Fruit fly (Drosophila melanogaster) whole organism, wandering third instar larva: ENCODE results near the gene DIP1.
A peak's percentile ranks its signal among the peaks of the same experiment; 100 is the strongest.

Source experiments
- Abd-B ChIP-seq: fragments of >200 bp; optimal IDR thresholded peaks from 2 replicates; lab custom pipeline; 2017; ENCODE audit warnings: missing biosample characterization, missing genetic modification characterization
- CG32264 ChIP-seq: fragments of 200-800 bp; sonication (Bioruptor generic); optimal IDR thresholded peaks from 2 replicates; lab custom pipeline; 2016; ENCODE audit warnings: missing biosample characterization, missing genetic modification characterization
- CG9705 ChIP-seq: fragments of 200-800 bp; sonication (Bioruptor generic); optimal IDR thresholded peaks from 2 replicates; lab custom pipeline; 2018; ENCODE audit warnings: missing biosample characterization, mild to moderate bottlenecking, missing genetic modification characterization
- CrebA ChIP-seq: fragments of 200-800 bp; sonication (Bioruptor generic); optimal IDR thresholded peaks from 2 replicates; lab custom pipeline; 2016; ENCODE audit warnings: missing biosample characterization, mild to moderate bottlenecking, missing genetic modification characterization, borderline replicate concordance
- Dif ChIP-seq: fragments of 200-275, 200-300 bp; sonication (Bioruptor generic); optimal IDR thresholded peaks from 2 replicates; lab custom pipeline; 2018; ENCODE audit warnings: missing biosample characterization, missing genetic modification characterization; ENCODE audit not compliant: partially characterized antibody
- GATAd ChIP-seq: sonication (Bioruptor generic); optimal IDR thresholded peaks from 2 replicates; lab custom pipeline; 2016; ENCODE audit warnings: missing biosample characterization, missing genetic modification characterization
- HLH106 ChIP-seq: fragments of 200-800 bp; optimal IDR thresholded peaks from 3 replicates; lab custom pipeline; 2019; ENCODE audit warnings: missing biosample characterization, mild to moderate bottlenecking, missing genetic modification characterization, moderate library complexity
- Hnf4 ChIP-seq: fragments of 200-800 bp; sonication (Bioruptor generic); optimal IDR thresholded peaks from 2 replicates; lab custom pipeline; 2016; ENCODE audit warnings: missing biosample characterization, mild to moderate bottlenecking, missing genetic modification characterization
- Hr78 ChIP-seq: fragments of >200 bp; optimal IDR thresholded peaks from 2 replicates; lab custom pipeline; 2017; ENCODE audit warnings: missing biosample characterization, missing genetic modification characterization
- Hr83 ChIP-seq: fragments of 200-300 bp; sonication (Bioruptor generic); optimal IDR thresholded peaks from 2 replicates; lab custom pipeline; 2016; ENCODE audit warnings: missing biosample characterization, mild to moderate bottlenecking, missing genetic modification characterization, moderate library complexity; ENCODE audit not compliant: poor library complexity, severe bottlenecking
- Jra ChIP-seq: sonication (Bioruptor generic); optimal IDR thresholded peaks from 2 replicates; lab custom pipeline; 2016; ENCODE audit warnings: missing biosample characterization, missing genetic modification characterization
- Mio ChIP-seq: sonication (Bioruptor generic); optimal IDR thresholded peaks from 2 replicates; lab custom pipeline; 2016; ENCODE audit warnings: missing biosample characterization, missing genetic modification characterization
- N ChIP-seq: fragments of >200 bp; optimal IDR thresholded peaks from 2 replicates; lab custom pipeline; 2018; ENCODE audit warnings: missing biosample characterization, missing external identifiers, missing genetic modification characterization
- OdsH ChIP-seq: fragments of 200-800 bp; sonication (Bioruptor generic); optimal IDR thresholded peaks from 2 replicates; lab custom pipeline; 2016; ENCODE audit warnings: missing biosample characterization, mild to moderate bottlenecking, missing genetic modification characterization
- Rel ChIP-seq, 2 experiments: fragments of 200-800 bp; sonication (Bioruptor generic) in 1 of 2; optimal IDR thresholded peaks; 2 replicates in 1 of 2; 3 replicates in 1 of 2; lab custom pipeline; 2016 to 2019; ENCODE audit warnings: mild to moderate bottlenecking in 2 of 2, missing biosample characterization in 2 of 2, missing genetic modification characterization in 2 of 2, moderate library complexity in 1 of 2
- Sp1 ChIP-seq: fragments of 200-800 bp; sonication (Bioruptor generic); optimal IDR thresholded peaks from 3 replicates; lab custom pipeline; 2019; ENCODE audit warnings: missing biosample characterization, mild to moderate bottlenecking, missing genetic modification characterization, moderate library complexity
- Vsx2 ChIP-seq: fragments of 200-300, 225-300 bp; sonication (Bioruptor generic); optimal IDR thresholded peaks from 2 replicates; lab custom pipeline; 2018; ENCODE audit warnings: missing biosample characterization, missing genetic modification characterization; ENCODE audit not compliant: partially characterized antibody
- br ChIP-seq: fragments of 200-800 bp; sonication (Bioruptor generic); optimal IDR thresholded peaks from 2 replicates; lab custom pipeline; 2016; ENCODE audit warnings: missing biosample characterization, missing genetic modification characterization
- brk ChIP-seq: fragments of 200-800 bp; sonication (Bioruptor generic); optimal IDR thresholded peaks from 2 replicates; lab custom pipeline; 2016; ENCODE audit warnings: missing biosample characterization, mild to moderate bottlenecking, missing genetic modification characterization
- dl ChIP-seq, 2 experiments: fragments of 175-275, 200-275 bp in 1 of 2; fragments of 200-275 bp in 1 of 2; sonication (Bioruptor generic); optimal IDR thresholded peaks; lab custom pipeline; 2018; ENCODE audit warnings: mild to moderate bottlenecking in 2 of 2, missing biosample characterization in 2 of 2, missing genetic modification characterization in 2 of 2, moderate library complexity in 2 of 2; ENCODE audit not compliant: partially characterized antibody in 2 of 2, insufficient read depth in 1 of 2
- dmrt93B ChIP-seq: fragments of 200-800 bp; sonication (Bioruptor generic); optimal IDR thresholded peaks from 2 replicates; lab custom pipeline; 2018; ENCODE audit warnings: missing biosample characterization, mild to moderate bottlenecking, missing genetic modification characterization
- dsf ChIP-seq: sonication (Bioruptor generic); optimal IDR thresholded peaks from 2 replicates; lab custom pipeline; 2016; ENCODE audit warnings: missing biosample characterization, missing genetic modification characterization, borderline replicate concordance
- ey ChIP-seq: fragments of 200-800 bp; sonication (Bioruptor generic); optimal IDR thresholded peaks from 2 replicates; lab custom pipeline; 2016; ENCODE audit warnings: missing biosample characterization, missing genetic modification characterization
- foxo ChIP-seq, 2 experiments: fragments of 200-800 bp; sonication (Bioruptor generic); optimal IDR thresholded peaks; 2 replicates in 1 of 2; 3 replicates in 1 of 2; lab custom pipeline; 2016 to 2017; ENCODE audit warnings: missing biosample characterization in 2 of 2, missing genetic modification characterization in 2 of 2
- fru ChIP-seq: fragments of 200-800 bp; sonication (Bioruptor generic); optimal IDR thresholded peaks from 3 replicates; lab custom pipeline; 2016; ENCODE audit warnings: missing biosample characterization, mild to moderate bottlenecking, missing genetic modification characterization
- h ChIP-seq: fragments of 200-800 bp; sonication (Bioruptor generic); optimal IDR thresholded peaks from 3 replicates; lab custom pipeline; 2016; ENCODE audit warnings: missing biosample characterization, mild to moderate bottlenecking, missing genetic modification characterization
- jim ChIP-seq: fragments of 175-275, 200-325 bp; sonication (Bioruptor generic); optimal IDR thresholded peaks from 2 replicates; lab custom pipeline; 2016; ENCODE audit warnings: missing biosample characterization, mild to moderate bottlenecking, missing genetic modification characterization
- lola ChIP-seq: fragments of >200 bp; optimal IDR thresholded peaks from 2 replicates; lab custom pipeline; 2017; ENCODE audit warnings: missing biosample characterization, missing genetic modification characterization
- pan ChIP-seq: fragments of >200 bp; optimal IDR thresholded peaks from 2 replicates; lab custom pipeline; 2017
- psq ChIP-seq: fragments of 200-800 bp; sonication (Bioruptor generic); optimal IDR thresholded peaks from 3 replicates; lab custom pipeline; 2017; ENCODE audit warnings: missing biosample characterization, mild to moderate bottlenecking, missing genetic modification characterization, moderate library complexity
- rgr ChIP-seq: fragments of 200-800 bp; sonication (Bioruptor generic); optimal IDR thresholded peaks from 3 replicates; lab custom pipeline; 2016; ENCODE audit warnings: missing biosample characterization, mild to moderate bottlenecking, missing genetic modification characterization
- sage ChIP-seq: fragments of 200-800 bp; sonication (Bioruptor generic); optimal IDR thresholded peaks from 2 replicates; lab custom pipeline; 2016; ENCODE audit warnings: missing biosample characterization, mild to moderate bottlenecking, missing genetic modification characterization
- sv ChIP-seq: fragments of 200-800 bp; sonication (Bioruptor generic); optimal IDR thresholded peaks from 3 replicates; lab custom pipeline; 2016; ENCODE audit warnings: missing biosample characterization, missing genetic modification characterization
- tai ChIP-seq: sonication (Bioruptor generic); optimal IDR thresholded peaks from 2 replicates; lab custom pipeline; 2016; ENCODE audit warnings: missing biosample characterization, missing genetic modification characterization
- usp ChIP-seq: fragments of >200 bp; optimal IDR thresholded peaks from 2 replicates; lab custom pipeline; 2017; ENCODE audit warnings: missing biosample characterization, missing genetic modification characterization
- woc ChIP-seq: sonication (Bioruptor generic); optimal IDR thresholded peaks from 2 replicates; lab custom pipeline; 2016; ENCODE audit warnings: missing biosample characterization, mild to moderate bottlenecking, missing genetic modification characterization

The DIP1 gene

DNA sequence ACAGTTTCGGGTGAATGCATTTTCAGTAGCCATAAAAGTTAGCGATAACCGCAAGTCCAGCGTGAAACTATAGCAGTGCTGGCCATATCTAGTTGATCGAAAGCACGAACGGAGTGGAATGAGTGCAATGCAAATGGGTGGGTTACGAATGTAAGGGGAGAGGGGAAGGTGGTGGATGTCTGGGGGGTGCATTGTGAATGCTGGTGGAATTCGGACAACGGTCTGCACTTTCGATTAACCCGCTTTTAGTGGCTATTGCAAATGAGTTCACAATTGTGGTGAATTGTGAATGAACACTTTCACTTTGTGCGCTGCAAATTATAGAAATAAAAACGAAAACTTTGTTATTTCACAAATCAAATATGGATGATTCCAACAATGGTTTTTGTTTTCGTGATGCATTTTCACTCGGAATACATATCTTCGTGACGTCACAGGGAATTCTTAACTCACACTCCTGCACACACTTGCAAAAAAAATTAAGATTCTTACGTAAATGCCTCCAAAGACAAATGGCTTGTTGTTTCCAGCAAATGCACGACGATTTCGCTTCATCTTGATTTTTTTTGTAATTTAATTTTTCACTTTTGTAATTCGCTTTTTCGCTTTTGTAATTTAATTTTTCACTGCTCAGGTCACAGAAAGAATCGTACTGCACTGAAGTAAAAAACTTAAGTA is at the start of gene DIP1:
Gene DIP1, minus strand, starts transcription at position 667 of the 678 bp plus-strand sequence.
- peak; percentile 72 for TF ChIP-seq h (GFP tag; lab: Kevin White, UChicago)
- TF ChIP-seq Jra: peak; percentile 40
- peak; percentile 64 for TF ChIP-seq Hnf4 (GFP tag; lab: Kevin White, UChicago)
- TF ChIP-seq rgr (GFP tag; lab: Kevin White, UChicago): peak; percentile 67
- TF ChIP-seq OdsH (GFP tag; lab: Kevin White, UChicago): peak; percentile 66
- no peak for TF ChIP-seq Mio (GFP tag; lab: Kevin White, UChicago)
- TF ChIP-seq CG32264 (GFP tag; lab: Kevin White, UChicago): peak; percentile 33
- no peak for TF ChIP-seq dsf (GFP tag; lab: Kevin White, UChicago)
- no peak for TF ChIP-seq lola (GFP tag; lab: Kevin White, UChicago)
- peak; percentile 60 for TF ChIP-seq brk (GFP tag; lab: Kevin White, UChicago)
- TF ChIP-seq Sp1 (GFP tag; lab: Kevin White, UChicago): peak; percentile 61
- no peak for TF ChIP-seq N (GFP tag; lab: Kevin White, UChicago)
- peak in 1 of 2 experiments; percentile 70 for TF ChIP-seq foxo (GFP tag; optimal IDR thresholded peaks at IDR 0.05; lab: Kevin White, UChicago)
- no peak for TF ChIP-seq Abd-B
- peak; percentile 47 for TF ChIP-seq woc (GFP tag; lab: Kevin White, UChicago)
- peak; percentile 13 for TF ChIP-seq HLH106
- TF ChIP-seq br (GFP tag; lab: Kevin White, UChicago): peak; percentile 50
- TF ChIP-seq tai (GFP tag; lab: Kevin White, UChicago): peak; percentile 28
- TF ChIP-seq ey (GFP tag; lab: Kevin White, UChicago): peak; percentile 63
- peak; percentile 69 for TF ChIP-seq fru (GFP tag; lab: Kevin White, UChicago)
- TF ChIP-seq psq: peak; percentile 52
- TF ChIP-seq Rel (GFP tag; optimal IDR thresholded peaks at IDR 0.05; lab: Kevin White, UChicago): no peak
- TF ChIP-seq Rel (tag; optimal IDR thresholded peaks at IDR 0.05; lab: Kevin White, UChicago): peak; percentile 48
- TF ChIP-seq, all 38 proteins: peak for 17

dm6 chrX:21632852-21633251 is 2.9 kb upstream of the DIP1 start:
- no peak for TF ChIP-seq GATAd
- TF ChIP-seq N (GFP tag; lab: Kevin White, UChicago): peak; percentile 50
- TF ChIP-seq HLH106: no peak
- TF ChIP-seq Hnf4 (GFP tag; lab: Kevin White, UChicago): no peak
- no peak for TF ChIP-seq jim (GFP tag; lab: Kevin White, UChicago)
- no peak for TF ChIP-seq CG32264 (GFP tag; lab: Kevin White, UChicago)

DNA sequence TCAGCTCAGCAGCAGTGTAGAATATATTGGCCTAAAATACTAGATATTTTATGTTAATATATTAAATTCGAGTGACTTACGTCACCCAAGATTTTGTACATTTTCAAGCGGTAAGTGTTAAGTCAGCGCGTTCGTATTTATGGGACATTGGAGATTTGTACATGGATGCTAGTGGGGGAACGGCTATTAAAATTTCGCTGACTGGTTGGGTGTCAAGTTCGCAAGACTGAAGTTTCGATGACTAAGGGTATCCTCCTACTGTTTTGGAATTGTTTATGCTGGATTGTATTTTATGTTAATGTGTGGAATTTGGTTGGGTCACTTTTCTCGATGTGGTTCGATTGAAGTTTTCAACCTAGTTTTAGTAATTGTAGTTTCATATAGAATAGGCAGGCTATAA is 2.3 kb upstream of the DIP1 start:
- TF ChIP-seq CrebA (GFP tag; lab: Kevin White, UChicago) (no peak), Vsx2 (GFP tag; lab: Kevin White, UChicago) (no peak), h (GFP tag; lab: Kevin White, UChicago) (no peak), foxo (GFP tag; optimal IDR thresholded peaks at IDR 0.05; lab: Kevin White, UChicago) (no peak), dl (GFP tag; optimal IDR thresholded peaks at IDR 0.05; lab: Kevin White, UChicago; ENCODE audit: insufficient read depth in 1 of 2, partially characterized antibody in 2 of 2) (no peak), sage (GFP tag; lab: Kevin White, UChicago) (no peak), brk (GFP tag; lab: Kevin White, UChicago) (no peak), Abd-B (no peak), sv (GFP tag; lab: Kevin White, UChicago) (no peak), dsf (GFP tag; lab: Kevin White, UChicago) (no peak), Hnf4 (GFP tag; lab: Kevin White, UChicago) (no peak), Rel (GFP tag; optimal IDR thresholded peaks at IDR 0.05; lab: Kevin White, UChicago) (no peak), Rel (tag; optimal IDR thresholded peaks at IDR 0.05; lab: Kevin White, UChicago) (no peak), Hr83 (no peak), Mio (GFP tag; lab: Kevin White, UChicago) (no peak), HLH106 (no peak)

DNA sequence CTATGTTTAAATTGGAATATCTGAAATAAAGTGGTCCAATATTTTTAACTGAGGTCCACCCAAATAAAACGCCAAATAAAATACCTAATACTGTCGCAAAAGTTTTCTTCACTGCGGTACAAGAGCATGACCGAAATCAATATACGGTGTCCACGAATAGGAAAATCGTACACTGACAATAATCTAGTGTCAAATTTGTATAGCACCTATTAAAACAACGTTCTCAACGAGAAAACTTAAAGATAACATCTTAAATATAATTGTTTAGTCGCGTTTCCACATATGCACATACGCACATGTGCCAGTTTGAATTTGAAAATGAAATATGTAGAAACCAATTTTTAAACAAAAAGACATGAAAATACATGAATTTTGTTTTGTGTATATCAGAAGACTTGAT is 1.5 kb upstream of the DIP1 start:
- TF ChIP-seq CG9705 (GFP tag; lab: Kevin White, UChicago): peak; percentile 61
- TF ChIP-seq OdsH (GFP tag; lab: Kevin White, UChicago): peak; percentile 44
- no peak for TF ChIP-seq brk (GFP tag; lab: Kevin White, UChicago)
- no peak for TF ChIP-seq Mio (GFP tag; lab: Kevin White, UChicago)
- TF ChIP-seq br (GFP tag; lab: Kevin White, UChicago): peak; percentile 49
- peak; percentile 22 for TF ChIP-seq dmrt93B (GFP tag; lab: Kevin White, UChicago)
- TF ChIP-seq Rel (GFP tag; optimal IDR thresholded peaks at IDR 0.05; lab: Kevin White, UChicago): no peak
- no peak for TF ChIP-seq Rel (tag; optimal IDR thresholded peaks at IDR 0.05; lab: Kevin White, UChicago)
- TF ChIP-seq pan (lab: Kevin White, UChicago): no peak
- TF ChIP-seq usp: no peak
- no peak for TF ChIP-seq jim (GFP tag; lab: Kevin White, UChicago)
- TF ChIP-seq N (GFP tag; lab: Kevin White, UChicago): no peak
- TF ChIP-seq fru (GFP tag; lab: Kevin White, UChicago): peak; percentile 55
- peak; percentile 37 for TF ChIP-seq Hnf4 (GFP tag; lab: Kevin White, UChicago)
- peak; percentile 24 for TF ChIP-seq psq
- TF ChIP-seq sv (GFP tag; lab: Kevin White, UChicago): peak; percentile 49
- TF ChIP-seq tai (GFP tag; lab: Kevin White, UChicago): no peak
- no peak for TF ChIP-seq Hr83
- TF ChIP-seq h (GFP tag; lab: Kevin White, UChicago): peak; percentile 61
- TF ChIP-seq CG32264 (GFP tag; lab: Kevin White, UChicago): no peak
- TF ChIP-seq Abd-B: no peak
- no peak for TF ChIP-seq Dif (GFP tag; lab: Kevin White, UChicago)
- TF ChIP-seq CrebA (GFP tag; lab: Kevin White, UChicago): no peak
- no peak for TF ChIP-seq Jra
- peak; percentile 59 for TF ChIP-seq woc (GFP tag; lab: Kevin White, UChicago)
- TF ChIP-seq lola (GFP tag; lab: Kevin White, UChicago): no peak
- peak; percentile 50 for TF ChIP-seq rgr (GFP tag; lab: Kevin White, UChicago)
- no peak for TF ChIP-seq sage (GFP tag; lab: Kevin White, UChicago)
- no peak for TF ChIP-seq Hr78 (GFP tag; lab: Kevin White, UChicago)
